Worm (Caenorhabditis elegans): ENCODE results near the gene srj-8.
A peak's percentile ranks its signal among the peaks of the same experiment; 100 is the strongest.

Gene srj-8

ce11 chrV:3204433-3204832 lies 43.2 kb upstream of the srj-8 start (continued):
- TF ChIP-seq tbx-9 (tag; optimal IDR thresholded peaks at IDR 0.05; ENCODE audit: borderline replicate concordance) (no peak), Y67H2A.10 (GFP tag; conservative IDR thresholded peaks at IDR 0.05) (no peak), C06A6.2 (GFP tag; conservative IDR thresholded peaks at IDR 0.05) (no peak), hmg-1.2 (GFP tag; IDR thresholded peaks at IDR 0.05) (0 out of 2 replicates have a peak, but pooled peaks have one; percentile 12), madf-3 (GFP tag; IDR thresholded peaks at IDR 0.05) (no peak), T26A5.8 (tag; optimal IDR thresholded peaks at IDR 0.05) (no peak), ztf-18 (tag; optimal IDR thresholded peaks at IDR 0.05) (no peak), nhr-27 (tag; optimal IDR thresholded peaks at IDR 0.05) (no peak), unc-130 (GFP tag; optimal IDR thresholded peaks at IDR 0.05) (no peak), pbrm-1 (GFP tag; IDR thresholded peaks at IDR 0.05) (peak; percentile 48; the same call in 1 of the 2 replicates), lir-1 (GFP tag; conservative IDR thresholded peaks at IDR 0.05) (no peak), F10E7.11 (tag; optimal IDR thresholded peaks at IDR 0.05) (no peak), ceh-100 (GFP tag; IDR thresholded peaks at IDR 0.05) (no peak), bed-1 (GFP tag; IDR thresholded peaks at IDR 0.05) (no peak), ccch-3 (GFP tag; optimal IDR thresholded peaks at IDR 0.05) (no peak), fkh-3 (tag; optimal IDR thresholded peaks at IDR 0.05) (no peak), ztf-3 (GFP tag; optimal IDR thresholded peaks at IDR 0.05) (no peak), ceh-79 (tag; optimal IDR thresholded peaks at IDR 0.05) (no peak), pha-4 (tag; optimal IDR thresholded peaks at IDR 0.05) (no peak), hrde-1 (tag; optimal IDR thresholded peaks at IDR 0.05; ENCODE audit: borderline replicate concordance) (no peak), ztf-6 (GFP tag; IDR thresholded peaks at IDR 0.05) (no peak), ceh-40 (GFP tag; IDR thresholded peaks at IDR 0.05) (no peak), mcd-1 (GFP tag; IDR thresholded peaks at IDR 0.05) (peak; percentile 47; the same call in 1 of the 2 replicates), ztf-22 (GFP tag; optimal IDR thresholded peaks at IDR 0.05) (no peak), rec-8 (tag; optimal IDR thresholded peaks at IDR 0.05) (no peak), Y53G8AR.9 (GFP tag; conservative IDR thresholded peaks at IDR 0.05) (no peak), attf-3 (GFP tag; conservative IDR thresholded peaks at IDR 0.05) (no peak), ztf-28 (GFP tag; IDR thresholded peaks at IDR 0.05) (no peak), F57C9.4 (tag; optimal IDR thresholded peaks at IDR 0.05) (no peak), egl-44 (GFP tag; IDR thresholded peaks at IDR 0.05) (no peak), hlh-26 (GFP tag; conservative IDR thresholded peaks at IDR 0.05) (no peak), akir-1 (GFP tag; optimal IDR thresholded peaks at IDR 0.05) (no peak), hmg-20 (GFP tag; IDR thresholded peaks at IDR 0.05) (no peak), Y79H2A.3 (GFP tag; conservative IDR thresholded peaks at IDR 0.05) (no peak), F39B2.1 (GFP tag; IDR thresholded peaks at IDR 0.05) (no peak), bed-2 (GFP tag; IDR thresholded peaks at IDR 0.05) (no peak), dpff-1 (tag; optimal IDR thresholded peaks at IDR 0.05) (no peak), dpl-1 (GFP tag; optimal IDR thresholded peaks at IDR 0.05) (no peak), tlf-1 (GFP tag; optimal IDR thresholded peaks at IDR 0.05) (no peak), F55B11.4 (tag; optimal IDR thresholded peaks at IDR 0.05; ENCODE audit: borderline replicate concordance, insufficient read depth) (no peak), attf-5 (GFP tag; optimal IDR thresholded peaks at IDR 0.05) (no peak), B0336.3 (GFP tag; IDR thresholded peaks at IDR 0.05) (no peak), ekl-4 (GFP tag; IDR thresholded peaks at IDR 0.05) (no peak), B0261.1 (tag; optimal IDR thresholded peaks at IDR 0.05) (no peak), nhr-120 (GFP tag; IDR thresholded peaks at IDR 0.05) (no peak), lag-1 (GFP tag; IDR thresholded peaks at IDR 0.05) (no peak), sdz-38 (tag; optimal IDR thresholded peaks at IDR 0.05) (no peak), T07F8.4 (tag; optimal IDR thresholded peaks at IDR 0.05) (no peak), madf-6 (GFP tag; IDR thresholded peaks at IDR 0.05) (peak; percentile 97), hlh-12 (tag; optimal IDR thresholded peaks at IDR 0.05) (no peak)

Measured in whole organism, young adult.